Worm (Caenorhabditis elegans) whole organism, L2 larva: ENCODE results near the gene fbxb-22.

Experiments used
- C34F6.9 ChIP-seq: fragments of 150-350 bp; optimal IDR thresholded peaks from 2 replicates; lab custom pipeline; 2014; ENCODE audit warnings: missing biosample characterization, missing genetic modification characterization
- F13H6.1 ChIP-seq: sonication (generic microtip); optimal IDR thresholded peaks from 2 replicates; lab custom pipeline; 2016; ENCODE audit warnings: missing genetic modification characterization, missing compliant biosample characterization
- R02D3.7 ChIP-seq: fragments of 150-350 bp; optimal IDR thresholded peaks from 2 replicates; lab custom pipeline; 2014; ENCODE audit warnings: missing biosample characterization, missing genetic modification characterization
- Y55F3AM.14 ChIP-seq: fragments of 200-800 bp; sonication (Bioruptor generic); optimal IDR thresholded peaks from 2 replicates; lab custom pipeline; 2018; ENCODE audit warnings: mild to moderate bottlenecking, missing genetic modification characterization, missing compliant biosample characterization
- ZK546.5 ChIP-seq: sonication (generic microtip); optimal IDR thresholded peaks from 2 replicates; lab custom pipeline; 2017; ENCODE audit warnings: missing biosample characterization, missing genetic modification characterization
- alr-1 ChIP-seq: fragments of 150-350 bp; optimal IDR thresholded peaks from 2 replicates; lab custom pipeline; 2014; ENCODE audit warnings: missing biosample characterization, missing genetic modification characterization
- ama-1 ChIP-seq: fragments of 150-350 bp; optimal IDR thresholded peaks from 2 replicates; lab custom pipeline; 2018; ENCODE audit warnings: inconsistent platforms
- blmp-1 ChIP-seq: sonication (generic microtip); optimal IDR thresholded peaks from 2 replicates; lab custom pipeline; 2017; ENCODE audit warnings: missing genetic modification characterization, mild to moderate bottlenecking, missing compliant biosample characterization, antibody characterized with exemption, moderate library complexity; ENCODE audit not compliant: insufficient read depth
- ceh-16 ChIP-seq: fragments of 150-350 bp; optimal IDR thresholded peaks from 2 replicates; lab custom pipeline; 2014; ENCODE audit warnings: missing biosample characterization, missing genetic modification characterization
- ceh-82 ChIP-seq: fragments of 150-350 bp; optimal IDR thresholded peaks from 2 replicates; lab custom pipeline; 2014; ENCODE audit warnings: missing biosample characterization, missing genetic modification characterization
- crh-2 ChIP-seq: sonication (generic microtip); optimal IDR thresholded peaks from 2 replicates; lab custom pipeline; 2017; ENCODE audit warnings: missing biosample characterization, missing genetic modification characterization
- dmd-4 ChIP-seq: sonication (generic microtip); optimal IDR thresholded peaks from 2 replicates; lab custom pipeline; 2017; ENCODE audit warnings: missing biosample characterization, missing genetic modification characterization
- elt-1 ChIP-seq: fragments of 150-350 bp; optimal IDR thresholded peaks from 2 replicates; lab custom pipeline; 2014; ENCODE audit warnings: missing biosample characterization, missing genetic modification characterization
- fos-1 ChIP-seq: fragments of 150-350 bp; optimal IDR thresholded peaks from 2 replicates; lab custom pipeline; 2014; ENCODE audit warnings: missing biosample characterization, missing genetic modification characterization
- gmeb-1 ChIP-seq: fragments of 150-350 bp; optimal IDR thresholded peaks from 2 replicates; lab custom pipeline; 2014; ENCODE audit warnings: missing biosample characterization, missing genetic modification characterization
- lin-11 ChIP-seq: fragments of 150-350 bp; sonication (generic microtip); optimal IDR thresholded peaks from 2 replicates; lab custom pipeline; 2014; ENCODE audit warnings: missing biosample characterization, missing genetic modification characterization, inconsistent platforms, mixed read lengths
- lin-13 ChIP-seq: fragments of 150-350 bp; optimal IDR thresholded peaks from 2 replicates; lab custom pipeline; 2014; ENCODE audit warnings: missing biosample characterization, missing genetic modification reagents, missing genetic modification characterization
- lin-39 ChIP-seq: fragments of 150-350 bp; optimal IDR thresholded peaks from 2 replicates; lab custom pipeline; 2014; ENCODE audit warnings: missing biosample characterization, missing genetic modification reagents, missing genetic modification characterization
- lsy-2 ChIP-seq, 2 experiments: fragments of 150-350 bp in 1 of 2; sonication (generic microtip) in 1 of 2; optimal IDR thresholded peaks; 2 replicates each; lab custom pipeline; 2014 to 2017; ENCODE audit warnings: missing biosample characterization in 2 of 2, missing genetic modification characterization in 2 of 2
- mab-5 ChIP-seq: fragments of 150-350 bp; optimal IDR thresholded peaks from 2 replicates; lab custom pipeline; 2014; ENCODE audit warnings: missing biosample characterization, missing genetic modification characterization
- mbf-1 ChIP-seq: sonication (generic microtip); optimal IDR thresholded peaks from 2 replicates; lab custom pipeline; 2017; ENCODE audit warnings: missing biosample characterization, missing genetic modification characterization
- nhr-10 ChIP-seq: sonication (generic microtip); optimal IDR thresholded peaks from 2 replicates; lab custom pipeline; 2017; ENCODE audit warnings: missing biosample characterization, missing genetic modification characterization
- nhr-12 ChIP-seq: fragments of 150-350 bp; optimal IDR thresholded peaks from 2 replicates; lab custom pipeline; 2014; ENCODE audit warnings: missing biosample characterization, missing genetic modification characterization
- nhr-129 ChIP-seq: fragments of 150-350 bp; optimal IDR thresholded peaks from 2 replicates; lab custom pipeline; 2014; ENCODE audit warnings: missing biosample characterization, missing genetic modification characterization
- nhr-21 ChIP-seq: fragments of 150-350 bp; optimal IDR thresholded peaks from 2 replicates; lab custom pipeline; 2014; ENCODE audit warnings: missing biosample characterization, missing genetic modification characterization
- nhr-23 ChIP-seq: fragments of 150-350 bp; optimal IDR thresholded peaks from 2 replicates; lab custom pipeline; 2014; ENCODE audit warnings: missing biosample characterization, missing genetic modification reagents, missing genetic modification characterization
- nhr-237 ChIP-seq: fragments of 150-350 bp; optimal IDR thresholded peaks from 2 replicates; lab custom pipeline; 2014; ENCODE audit warnings: missing biosample characterization, missing genetic modification characterization
- nhr-25 ChIP-seq: fragments of 150-350 bp; sonication (generic microtip); optimal IDR thresholded peaks from 3 replicates; lab custom pipeline; 2014; ENCODE audit warnings: missing biosample characterization, missing genetic modification characterization
- peb-1 ChIP-seq: fragments of 150-350 bp; optimal IDR thresholded peaks from 2 replicates; lab custom pipeline; 2014; ENCODE audit warnings: missing biosample characterization, missing genetic modification characterization
- sem-4 ChIP-seq: fragments of 150-350 bp; optimal IDR thresholded peaks from 2 replicates; lab custom pipeline; 2014; ENCODE audit warnings: missing biosample characterization, missing genetic modification reagents, missing genetic modification characterization
- sma-3 ChIP-seq: sonication (generic microtip); optimal IDR thresholded peaks from 2 replicates; lab custom pipeline; 2016; ENCODE audit warnings: missing genetic modification reagents, missing genetic modification characterization, missing compliant biosample characterization
- unc-39 ChIP-seq: fragments of 150-350 bp; optimal IDR thresholded peaks from 2 replicates; lab custom pipeline; 2014; ENCODE audit warnings: missing biosample characterization, missing genetic modification characterization
- unc-55 ChIP-seq: fragments of 150-350 bp; sonication (generic microtip); optimal IDR thresholded peaks from 3 replicates; lab custom pipeline; 2014; ENCODE audit warnings: missing biosample characterization, missing genetic modification reagents, missing genetic modification characterization
- zag-1 ChIP-seq: fragments of 150-350 bp; optimal IDR thresholded peaks from 2 replicates; lab custom pipeline; 2014; ENCODE audit warnings: missing biosample characterization, missing genetic modification characterization
- ztf-1 ChIP-seq: fragments of 200-800 bp; sonication (Bioruptor generic); conservative IDR thresholded peaks from 2 replicates; pipeline ENCODE4 v1.3.6; 2022; ENCODE audit warnings: missing genetic modification characterization, missing compliant biosample characterization
- ztf-11 ChIP-seq: sonication (generic microtip); optimal IDR thresholded peaks from 2 replicates; lab custom pipeline; 2017; ENCODE audit warnings: missing biosample characterization, missing genetic modification characterization
- ztf-4 ChIP-seq: fragments of 150-350 bp; optimal IDR thresholded peaks from 2 replicates; lab custom pipeline; 2014; ENCODE audit warnings: missing biosample characterization, missing genetic modification characterization

Gene fbxb-22

DNA sequence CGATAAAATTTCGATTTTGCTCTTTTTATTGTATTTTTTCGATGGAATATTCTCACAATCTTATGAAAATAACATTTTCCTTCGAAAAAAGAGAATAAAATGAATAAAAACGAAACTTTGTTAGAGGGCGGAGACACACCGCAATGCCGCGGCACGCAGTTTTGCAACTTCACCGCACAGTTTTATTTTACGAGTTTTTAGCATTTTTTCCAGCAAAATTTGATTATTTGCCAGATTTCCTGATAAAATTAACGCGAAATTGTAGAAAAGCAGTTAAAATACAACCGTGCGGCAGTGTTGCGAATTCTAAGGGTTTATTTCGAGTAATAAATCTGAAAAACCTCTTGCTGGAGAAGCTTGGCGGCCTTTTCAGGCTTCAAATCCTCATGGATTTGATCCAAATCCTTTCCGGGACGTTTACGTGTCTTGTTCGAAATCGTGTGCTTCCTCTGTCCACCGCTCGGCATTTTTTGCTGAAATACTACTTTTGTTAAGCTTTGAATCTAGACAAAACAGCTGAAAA is 34.8 kb upstream of the fbxb-22 start, which contains the start of gene znf-593:
TSS of gene znf-593 (minus strand) at position 473 of the 523 bp plus-strand sequence.
- TF ChIP-seq nhr-23 (tag; lab: Kevin White, UChicago) (no peak), unc-55 (GFP tag; lab: Kevin White, UChicago) (peak; percentile 3), ztf-4 (no peak), lin-11 (no peak), nhr-21 (no peak), R02D3.7 (no peak), mbf-1 (tag; lab: Kevin White, UChicago) (no peak), ceh-82 (tag; lab: Kevin White, UChicago) (no peak), ZK546.5 (tag; lab: Kevin White, UChicago) (no peak), nhr-129 (tag; lab: Kevin White, UChicago) (no peak), blmp-1 (no peak), ama-1 (lab: Kevin White, UChicago) (no peak), alr-1 (tag; lab: Kevin White, UChicago) (no peak), nhr-25 (tag; lab: Kevin White, UChicago) (peak; percentile 24), lsy-2 (tag; optimal IDR thresholded peaks at IDR 0.05; lab: Kevin White, UChicago) (peak in 1 of 2 experiments; percentile 34), peb-1 (no peak), Y55F3AM.14 (GFP tag; lab: Kevin White, UChicago) (no peak), nhr-12 (tag; lab: Kevin White, UChicago) (no peak), crh-2 (no peak), zag-1 (tag; lab: Kevin White, UChicago) (no peak), sem-4 (tag; lab: Kevin White, UChicago) (peak; percentile 29), C34F6.9 (tag; lab: Kevin White, UChicago) (no peak), ceh-16 (tag; lab: Kevin White, UChicago) (no peak), nhr-10 (tag; lab: Kevin White, UChicago) (no peak), F13H6.1 (tag; lab: Kevin White, UChicago) (no peak), unc-39 (tag; lab: Kevin White, UChicago) (no peak), lin-13 (GFP tag; lab: Kevin White, UChicago) (no peak), sma-3 (GFP tag; lab: Kevin White, UChicago) (no peak), elt-1 (tag; lab: Kevin White, UChicago) (no peak)

DNA sequence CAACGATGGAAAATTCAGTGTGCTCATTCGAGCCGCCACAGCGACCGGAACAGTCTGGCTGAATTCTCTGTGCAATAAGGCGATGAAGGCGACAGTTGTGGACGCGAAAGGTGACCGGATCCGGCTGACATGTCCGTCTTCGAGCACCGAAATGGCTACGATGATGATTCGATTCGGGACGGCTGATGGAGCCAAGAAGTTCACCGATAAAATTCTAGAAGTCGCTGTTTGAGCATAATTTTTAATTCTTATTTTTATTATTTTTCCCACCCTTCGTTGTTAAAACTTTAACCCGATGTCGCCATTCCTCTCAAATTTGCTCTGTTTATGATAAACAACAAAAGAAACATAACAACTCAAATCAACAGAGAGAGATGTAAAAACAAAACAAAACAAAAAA is 34.0 kb upstream of the fbxb-22 start:
- TF ChIP-seq nhr-25 (tag; lab: Kevin White, UChicago) = no peak
- no peak for TF ChIP-seq mab-5 (tag; lab: Kevin White, UChicago)
- TF ChIP-seq ceh-16 (tag; lab: Kevin White, UChicago) = no peak
- no peak for TF ChIP-seq ztf-1 (GFP tag; lab: Robert Waterston, UW)
- TF ChIP-seq nhr-10 (tag; lab: Kevin White, UChicago) = no peak
- TF ChIP-seq ZK546.5 (tag; lab: Kevin White, UChicago) = no peak
- TF ChIP-seq blmp-1 = no peak
- TF ChIP-seq nhr-12 (tag; lab: Kevin White, UChicago) = no peak
- no peak for TF ChIP-seq lin-39 (tag; lab: Kevin White, UChicago)
- no peak for TF ChIP-seq sem-4 (tag; lab: Kevin White, UChicago)
- TF ChIP-seq gmeb-1 (tag; lab: Kevin White, UChicago) = no peak
- no peak for TF ChIP-seq nhr-23 (tag; lab: Kevin White, UChicago)

DNA sequence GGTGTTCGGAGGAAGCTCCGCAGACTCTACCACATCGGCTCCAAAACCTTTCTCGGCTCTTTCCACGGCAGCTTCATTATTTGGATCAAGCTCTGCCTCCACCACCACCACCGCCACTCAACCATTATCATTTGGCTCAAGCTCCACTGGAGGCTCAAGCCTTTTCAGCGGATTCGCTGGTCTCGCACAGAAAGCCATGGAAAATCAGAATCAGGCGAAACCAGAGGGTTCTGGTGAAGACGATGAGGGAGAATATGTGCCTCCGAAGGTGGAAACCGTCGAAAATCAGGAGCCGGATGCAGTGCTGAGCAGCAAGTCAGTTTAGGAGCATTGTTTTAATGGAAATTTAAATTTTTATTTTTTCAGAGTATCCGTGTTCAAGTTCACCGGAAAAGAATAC is 33.5 kb upstream of the fbxb-22 start:
- no peak for TF ChIP-seq ama-1 (lab: Kevin White, UChicago)
- no peak for TF ChIP-seq nhr-237 (tag; lab: Kevin White, UChicago)
- no peak for TF ChIP-seq fos-1 (tag; lab: Kevin White, UChicago)
- TF ChIP-seq lin-11 = no peak
- no peak for TF ChIP-seq dmd-4

DNA sequence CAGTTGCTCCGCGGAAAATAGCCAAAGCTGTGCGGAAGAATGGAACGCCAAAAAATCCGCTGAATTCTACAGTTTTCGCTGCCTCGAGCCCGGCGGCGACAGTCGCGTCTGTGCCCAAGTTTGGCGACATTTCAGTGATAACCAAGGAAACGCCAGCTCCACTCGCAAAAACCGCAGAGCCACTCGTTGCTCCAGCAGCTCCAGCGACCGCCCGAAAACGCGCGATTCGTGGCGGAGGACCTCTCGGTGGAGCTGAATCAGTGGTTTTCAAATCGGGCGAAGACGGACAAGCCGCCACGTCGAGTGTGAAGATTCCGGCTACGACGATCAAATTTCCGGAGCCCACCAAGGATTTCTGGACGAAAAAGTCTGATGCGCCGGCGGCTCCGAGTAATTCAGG is 32.7 kb upstream of the fbxb-22 start:
- TF ChIP-seq ztf-11 (tag; lab: Kevin White, UChicago) (no peak), Y55F3AM.14 (GFP tag; lab: Kevin White, UChicago) (no peak), ceh-16 (tag; lab: Kevin White, UChicago) (no peak), gmeb-1 (tag; lab: Kevin White, UChicago) (no peak)
- TF ChIP-seq, all 48 proteins: peak for 0
